Fruit fly (Drosophila melanogaster) whole organism, adult: ENCODE data around the gene Spt7.

Experiments
- CG11617 ChIP-seq: fragments of 200-800 bp; sonication (Bioruptor generic); optimal IDR thresholded peaks from 2 replicates; lab custom pipeline; 2017; ENCODE audit warnings: mild to moderate bottlenecking, missing biosample characterization, missing genetic modification reagents, missing genetic modification characterization
- CG14711 ChIP-seq: fragments of 200-800 bp; sonication (Bioruptor generic); optimal IDR thresholded peaks from 2 replicates; lab custom pipeline; 2018; ENCODE audit warnings: missing biosample characterization, mild to moderate bottlenecking, missing genetic modification characterization, moderate library complexity
- CG5204 ChIP-seq: fragments of 200-800 bp; sonication (Bioruptor generic); optimal IDR thresholded peaks from 2 replicates; lab custom pipeline; 2016; ENCODE audit warnings: missing biosample characterization, missing genetic modification characterization
- CG7101 ChIP-seq: fragments of 200-800 bp; sonication (Bioruptor generic); optimal IDR thresholded peaks from 2 replicates; lab custom pipeline; 2018; ENCODE audit warnings: missing biosample characterization, mild to moderate bottlenecking, missing genetic modification characterization, moderate library complexity
- Hr96 ChIP-seq: fragments of 200-800 bp; sonication (Bioruptor generic); optimal IDR thresholded peaks from 2 replicates; lab custom pipeline; 2016; ENCODE audit warnings: missing biosample characterization, missing genetic modification characterization
- Mnt ChIP-seq: fragments of 200-800 bp; sonication (Bioruptor generic); optimal IDR thresholded peaks from 2 replicates; lab custom pipeline; 2016; ENCODE audit warnings: missing biosample characterization, mild to moderate bottlenecking, missing genetic modification characterization
- bab1 ChIP-seq: fragments of 200-800 bp; sonication (Bioruptor generic); optimal IDR thresholded peaks from 3 replicates; lab custom pipeline; 2019; ENCODE audit warnings: missing biosample characterization, mild to moderate bottlenecking, missing genetic modification characterization, moderate library complexity
- cnc ChIP-seq, 2 experiments: fragments of >200 bp; optimal IDR thresholded peaks; 2 replicates each; lab custom pipeline; 2017
- kay ChIP-seq: fragments of 200-800 bp; sonication (Bioruptor generic); peaks from one replicate; lab custom pipeline; 2016; ENCODE audit warnings: missing biosample characterization, missing genetic modification characterization, borderline replicate concordance
- tj ChIP-seq: fragments of 200-800 bp; sonication (Bioruptor generic); optimal IDR thresholded peaks from 3 replicates; lab custom pipeline; 2017; ENCODE audit warnings: missing biosample characterization, mild to moderate bottlenecking, missing genetic modification characterization, moderate library complexity
- toe ChIP-seq: fragments of 200-800 bp; sonication (Bioruptor generic); optimal IDR thresholded peaks from 2 replicates; lab custom pipeline; 2016; ENCODE audit warnings: missing biosample characterization, missing genetic modification characterization

DNA sequence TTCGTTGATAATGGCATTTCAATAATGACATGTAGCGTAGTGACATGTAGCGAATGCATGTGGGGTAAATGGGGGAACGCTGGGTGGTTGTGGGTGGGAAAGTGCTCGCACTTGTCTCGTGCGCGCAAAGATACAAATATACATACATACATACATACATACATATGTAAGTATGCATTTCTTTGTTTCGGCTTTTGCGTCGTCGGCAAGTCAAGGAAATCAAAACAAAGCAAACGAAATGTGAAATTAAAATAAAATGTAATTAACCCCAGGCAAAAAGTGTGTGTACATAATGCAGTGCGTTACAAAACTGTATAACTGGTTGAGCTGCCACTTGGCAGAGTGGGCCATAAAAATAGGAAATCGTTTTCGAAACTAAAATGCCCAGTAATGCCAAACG is 25.4 kb downstream of the Spt7 start:
- TF ChIP-seq bab1 (GFP tag; lab: Kevin White, UChicago) (no peak), kay (no peak), CG7101 (no peak), CG5204 (no peak), toe (GFP tag; lab: Kevin White, UChicago) (no peak), cnc (optimal IDR thresholded peaks at IDR 0.05; lab: Kevin White, UChicago) (no peak), tj (no peak), Mnt (no peak), CG14711 (tag; lab: Kevin White, UChicago) (no peak), CG11617 (GFP tag; lab: Kevin White, UChicago) (no peak), Hr96 (no peak)
